Fruit fly (Drosophila melanogaster): ENCODE measurements around the gene PGRP-LB.

dm6 chr3R:11449688-11450087 is 10.7 kb downstream of the PGRP-LB start:
- no peak for TF ChIP-seq h (optimal IDR thresholded peaks at IDR 0.05)
- TF ChIP-seq psq (optimal IDR thresholded peaks at IDR 0.05) = no peak
- TF ChIP-seq ttk (optimal IDR thresholded peaks at IDR 0.05) = no peak

All from Kc167 (cell line).